Worm (Caenorhabditis elegans): ENCODE measurements around the gene Y43D4A.2.
"Not testable (repeated sequence)": the region's sequence is repeated elsewhere in the genome, so short reads cannot be mapped to it uniquely, and the experiment has no call there.

The Y43D4A.2 gene

DNA sequence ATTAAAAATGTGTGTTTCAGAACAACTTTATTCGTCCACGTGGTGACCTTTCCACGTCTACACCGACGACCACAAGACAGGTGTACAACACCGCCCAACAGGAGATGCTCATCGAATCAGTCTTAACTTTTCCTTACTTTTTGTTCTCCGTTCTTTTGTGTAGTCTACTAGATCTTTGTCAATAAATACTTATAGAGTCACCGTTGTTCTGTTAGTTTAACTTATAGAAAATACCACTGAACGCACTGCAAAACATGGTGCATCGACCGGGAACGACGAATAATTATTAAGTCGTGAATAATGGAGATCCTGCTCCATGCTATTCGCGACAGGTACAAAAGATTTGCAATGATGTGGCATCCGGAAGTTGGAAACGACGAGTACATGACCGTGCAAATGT, 33.1 kb downstream of the Y43D4A.2 start, which contains the start of gene Y51H4A.23:
Gene Y51H4A.23 (plus strand): TSS at position 301 of the 400 bp plus-strand sequence.
- peak in 1 of 2 experiments; percentile 50 for TF ChIP-seq unc-62 (GFP tag; optimal IDR thresholded peaks at IDR 0.05 in 1 of 2)
- not testable (repeated sequence) for TF ChIP-seq unc-62 (tag; optimal IDR thresholded peaks at IDR 0.05)
- peak; percentile 47; the same call in 1 of the 2 replicates for TF ChIP-seq snpc-1.2 (GFP tag; IDR thresholded peaks at IDR 0.05)

DNA sequence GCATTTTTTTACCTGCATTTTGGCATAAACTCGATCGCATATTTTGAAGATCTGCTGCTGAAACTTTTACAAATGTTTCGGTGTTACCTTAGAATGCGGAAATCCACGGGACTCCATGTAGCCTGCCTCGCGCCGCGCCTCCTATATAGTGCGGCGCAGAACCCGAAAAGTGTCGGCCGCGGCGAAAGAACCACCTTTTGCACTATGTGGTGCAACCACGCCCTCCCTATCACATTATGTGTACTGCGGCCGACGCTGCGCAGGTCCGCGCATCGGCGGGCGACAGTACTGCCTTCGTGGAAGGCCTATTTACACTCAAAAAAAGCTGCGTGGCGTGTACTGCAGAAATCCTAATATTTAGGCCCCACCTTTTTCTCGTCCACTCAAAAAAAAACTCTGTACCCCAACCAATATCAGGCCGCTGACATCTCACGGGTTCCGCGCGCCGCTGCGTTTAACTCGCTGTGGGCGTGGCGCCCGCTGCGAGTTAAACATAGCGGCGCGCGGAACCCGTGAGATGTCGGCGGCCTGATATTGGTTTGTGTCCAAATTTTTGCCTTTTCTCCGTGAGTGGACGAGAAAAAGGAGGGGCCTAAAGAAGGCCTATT, 33.6 kb downstream of the Y43D4A.2 start:
- no peak for TF ChIP-seq Y48G9A.11 (GFP tag; IDR thresholded peaks at IDR 0.05)
- no peak for TF ChIP-seq hif-1 (tag; optimal IDR thresholded peaks at IDR 0.05)
- peak; percentile 61 for TF ChIP-seq snpc-1.2 (GFP tag; IDR thresholded peaks at IDR 0.05)
- TF ChIP-seq set-16 (GFP tag; IDR thresholded peaks at IDR 0.05): peak; percentile 63

DNA sequence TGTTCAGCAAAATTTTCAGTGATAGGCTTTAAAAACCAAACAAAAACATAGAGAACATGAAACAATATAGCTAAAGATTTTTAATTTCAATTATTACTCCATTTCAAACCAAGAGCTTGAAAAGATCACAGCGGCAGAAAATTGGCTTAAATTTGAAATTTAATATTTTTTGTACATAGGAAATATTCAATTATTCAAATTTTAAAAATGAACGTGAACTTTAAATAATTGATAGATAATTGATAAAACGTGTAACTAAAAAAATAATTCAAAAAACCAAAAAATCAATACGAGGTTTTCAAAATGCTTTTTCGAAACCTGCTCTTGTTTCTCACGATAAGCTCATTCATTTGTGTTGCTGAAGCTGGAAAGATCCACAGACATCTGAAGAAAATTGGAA, 35.3 kb downstream of the Y43D4A.2 start, which contains the start of gene Y51H4A.22:
Gene Y51H4A.22 (plus strand): TSS at position 301 of the 400 bp plus-strand sequence.
- no peak for TF ChIP-seq unc-62 (GFP tag; optimal IDR thresholded peaks at IDR 0.05 in 1 of 2)
- TF ChIP-seq unc-62 (tag; optimal IDR thresholded peaks at IDR 0.05): no peak
- no peak for TF ChIP-seq nhr-11 (tag; optimal IDR thresholded peaks at IDR 0.05)
- no peak for TF ChIP-seq nhr-102 (tag; optimal IDR thresholded peaks at IDR 0.05)
- TF ChIP-seq pqm-1 (tag; optimal IDR thresholded peaks at IDR 0.05): no peak
- TF ChIP-seq hmg-1.1 (GFP tag; IDR thresholded peaks at IDR 0.05): no peak
- TF ChIP-seq dmd-8 (GFP tag; IDR thresholded peaks at IDR 0.05): no peak
- no peak for TF ChIP-seq sdz-12 (GFP tag; optimal IDR thresholded peaks at IDR 0.05)
- no peak for TF ChIP-seq zag-1 (tag; optimal IDR thresholded peaks at IDR 0.05)
- no peak for TF ChIP-seq nhr-77 (tag; optimal IDR thresholded peaks at IDR 0.05)
- TF ChIP-seq dve-1 (tag; optimal IDR thresholded peaks at IDR 0.05; ENCODE audit: insufficient read depth): no peak
- no peak for TF ChIP-seq dmd-6 (GFP tag; IDR thresholded peaks at IDR 0.05)
- TF ChIP-seq skn-1 (tag; optimal IDR thresholded peaks at IDR 0.05): no peak
- no peak for TF ChIP-seq F49E8.2 (tag; optimal IDR thresholded peaks at IDR 0.05; ENCODE audit: borderline replicate concordance)
- TF ChIP-seq Y105C5A.15 (GFP tag; IDR thresholded peaks at IDR 0.05): no peak
- no peak for TF ChIP-seq nhr-48 (tag; optimal IDR thresholded peaks at IDR 0.05)
- no peak for TF ChIP-seq dmd-9 (GFP tag; IDR thresholded peaks at IDR 0.05)
- TF ChIP-seq nhr-111 (GFP tag; optimal IDR thresholded peaks at IDR 0.05): no peak

DNA sequence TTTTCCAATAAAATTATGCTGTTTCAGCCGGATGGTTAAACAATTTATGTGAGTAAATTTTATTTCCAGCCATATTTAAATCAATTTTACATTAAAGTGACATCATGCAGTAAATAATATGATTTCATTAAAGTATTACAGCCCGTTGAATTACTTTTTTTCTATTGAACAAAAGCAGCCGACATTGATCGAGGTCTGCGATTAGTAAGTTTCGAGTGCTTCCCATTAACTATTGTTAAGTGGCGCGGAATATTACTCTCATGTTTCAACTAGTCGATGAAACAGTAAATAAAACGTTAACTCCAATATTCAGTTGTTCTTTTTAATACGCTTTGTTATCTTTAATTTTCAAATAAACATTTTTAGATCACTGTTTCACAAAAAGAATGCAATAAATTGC, 37.0 kb downstream of the Y43D4A.2 start:
- no peak for TF ChIP-seq fkh-10 (GFP tag; optimal IDR thresholded peaks at IDR 0.05)
- peak; percentile 71 for TF ChIP-seq snpc-1.2 (GFP tag; IDR thresholded peaks at IDR 0.05)

DNA sequence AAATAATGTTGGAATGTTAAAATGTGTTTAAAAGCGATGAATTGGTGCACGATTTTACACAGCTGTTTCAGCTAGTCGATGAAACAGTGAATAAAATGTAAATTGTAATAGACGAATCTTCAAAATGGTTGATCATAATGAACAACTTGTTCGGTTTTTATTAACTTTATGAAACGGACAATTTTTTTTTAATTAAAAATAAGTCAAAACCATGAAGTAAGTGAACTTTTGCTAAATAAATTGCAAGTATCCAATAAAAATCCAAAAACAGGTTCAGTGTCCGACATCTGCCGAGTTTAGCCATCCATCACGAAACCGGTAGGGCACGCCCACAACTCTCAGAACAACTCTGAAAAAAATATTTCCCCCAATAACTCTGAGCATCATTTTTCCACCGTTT, 45.4 kb downstream of the Y43D4A.2 start:
- TF ChIP-seq hlh-11 (tag; optimal IDR thresholded peaks at IDR 0.05): no peak
- peak; percentile 79 for TF ChIP-seq snpc-1.2 (GFP tag; IDR thresholded peaks at IDR 0.05)

DNA sequence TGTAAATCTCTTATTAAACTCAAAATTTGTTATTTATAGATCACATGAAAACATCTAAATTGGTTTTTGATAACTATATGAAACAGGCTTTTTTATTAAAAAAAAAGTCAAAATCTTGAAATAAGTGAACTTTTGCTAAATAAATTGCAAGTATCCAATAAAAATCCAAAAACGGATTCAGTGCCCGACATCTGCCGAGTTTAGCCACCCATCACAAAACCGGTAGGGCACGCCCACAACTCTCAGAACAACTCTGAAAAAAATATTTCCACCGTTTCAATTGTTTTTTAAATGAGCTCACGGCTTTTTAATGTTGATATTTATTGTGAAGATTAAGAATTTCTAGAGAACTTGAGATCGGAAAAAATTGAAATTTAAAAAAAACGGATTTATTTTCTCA, 46.0 kb downstream of the Y43D4A.2 start:
- peak; percentile 58; the same call in 1 of the 2 replicates for TF ChIP-seq snpc-1.2 (GFP tag; IDR thresholded peaks at IDR 0.05)
- TF ChIP-seq nhr-111 (GFP tag; optimal IDR thresholded peaks at IDR 0.05): no peak
- no peak for TF ChIP-seq unc-62 (GFP tag; optimal IDR thresholded peaks at IDR 0.05 in 1 of 2)
- TF ChIP-seq unc-62 (tag; optimal IDR thresholded peaks at IDR 0.05): no peak

DNA sequence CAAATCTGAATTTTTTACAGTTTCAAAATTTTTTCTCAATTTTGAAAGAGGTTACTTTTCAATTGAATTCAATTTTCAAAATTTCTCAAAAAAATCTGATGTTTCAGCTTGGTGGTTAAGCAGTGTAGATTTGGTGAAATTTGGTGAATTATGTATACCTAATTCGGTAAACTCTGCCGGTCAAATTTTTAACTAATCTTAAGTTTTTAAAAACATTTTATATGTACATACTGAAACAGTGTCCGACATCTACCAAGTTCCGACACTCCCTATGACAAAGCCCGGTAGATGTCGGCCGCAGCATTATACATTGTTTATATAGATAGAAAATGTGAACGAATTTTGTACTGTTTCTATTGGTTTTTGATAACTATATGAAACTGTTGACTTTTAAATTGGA, 48.7 kb downstream of the Y43D4A.2 start:
- TF ChIP-seq mxl-2 (GFP tag; conservative IDR thresholded peaks at IDR 0.05) (no peak), unc-130 (GFP tag; optimal IDR thresholded peaks at IDR 0.05) (no peak), ctbp-1 (GFP tag; IDR thresholded peaks at IDR 0.05) (no peak), nhr-111 (GFP tag; optimal IDR thresholded peaks at IDR 0.05) (no peak), snpc-1.2 (GFP tag; IDR thresholded peaks at IDR 0.05) (peak; percentile 69), zag-1 (tag; optimal IDR thresholded peaks at IDR 0.05) (no peak), Y48G9A.11 (GFP tag; IDR thresholded peaks at IDR 0.05) (no peak), unc-62 (GFP tag; optimal IDR thresholded peaks at IDR 0.05 in 1 of 2) (no peak), unc-62 (tag; optimal IDR thresholded peaks at IDR 0.05) (no peak), unc-39 (tag; optimal IDR thresholded peaks at IDR 0.05) (no peak)

Measured in whole organism, L4 larva.